Worm (Caenorhabditis elegans) whole organism, young adult: ENCODE measurements around the gene srd-4.

Source experiments
- B0035.1 ChIP-seq: sonication (generic microtip); optimal IDR thresholded peaks from 2 replicates; lab custom pipeline; 2016; ENCODE audit warnings: missing genetic modification characterization, mild to moderate bottlenecking, missing compliant biosample characterization, missing genotype, missing genetic modification reagents
- pha-4 ChIP-seq: fragments of 150-350 bp; sonication (generic microtip); optimal IDR thresholded peaks from 2 replicates; lab custom pipeline; 2014; ENCODE audit warnings: missing biosample characterization, missing genetic modification reagents, missing genetic modification characterization
- snpc-4 ChIP-seq, 5 experiments: fragments of 150-350 bp in 1 of 5; sonication (generic microtip) in 4 of 5; optimal IDR thresholded peaks; 2 replicates each; lab custom pipeline; 2014 to 2018; ENCODE audit warnings: missing genetic modification characterization in 5 of 5, missing biosample characterization in 3 of 5, antibody characterized with exemption in 2 of 5, mild to moderate bottlenecking in 2 of 5, missing compliant biosample characterization in 2 of 5, missing genotype in 2 of 5, moderate library complexity in 2 of 5, missing genetic modification reagents in 1 of 5
- unc-130 ChIP-seq: sonication (generic microtip); optimal IDR thresholded peaks from 2 replicates; lab custom pipeline; 2016; ENCODE audit warnings: missing genetic modification reagents, missing genetic modification characterization, missing compliant biosample characterization

ce11 chrV:12159975-12160374 lies 24.8 kb upstream of the srd-4 start:
- TF ChIP-seq B0035.1 (no peak), snpc-4 (GFP tag; optimal IDR thresholded peaks at IDR 0.05; lab: Kevin White, UChicago) (no peak), snpc-4 (tag; optimal IDR thresholded peaks at IDR 0.05; lab: Kevin White, UChicago) (no peak), pha-4 (tag; lab: Kevin White, UChicago) (no peak), unc-130 (GFP tag; lab: Kevin White, UChicago) (no peak)
